Fruit fly (Drosophila melanogaster): ENCODE results near the gene Crtc.

The Crtc gene

dm6 chr3L:17621451-17621946 lies 47.5 kb downstream of the Crtc start, which contains the start of the genes Vps60 and anchor (continued):
- TF ChIP-seq usp (GFP tag; optimal IDR thresholded peaks at IDR 0.05), result no peak
- TF ChIP-seq Abd-B (GFP tag; optimal IDR thresholded peaks at IDR 0.05), result no peak

dm6 chr3L:17619209-17619705 lies 49.8 kb downstream of the Crtc start, which contains the start of gene Eip74EF:
Gene Eip74EF, minus strand, starts transcription at chr3L:17619325.
- TF ChIP-seq usp (GFP tag; optimal IDR thresholded peaks at IDR 0.05) (no peak), Sp1 (GFP tag; optimal IDR thresholded peaks at IDR 0.05) (peak; percentile 52), jim (GFP tag; optimal IDR thresholded peaks at IDR 0.05) (no peak), Mio (GFP tag; optimal IDR thresholded peaks at IDR 0.05) (no peak), br (GFP tag; optimal IDR thresholded peaks at IDR 0.05) (peak; percentile 69), psq (GFP tag; optimal IDR thresholded peaks at IDR 0.05) (peak; percentile 56), Hr78 (GFP tag; optimal IDR thresholded peaks at IDR 0.05) (no peak), dmrt93B (GFP tag; optimal IDR thresholded peaks at IDR 0.05) (no peak), Vsx2 (GFP tag; optimal IDR thresholded peaks at IDR 0.05; ENCODE audit: partially characterized antibody) (peak; percentile 86), pan (optimal IDR thresholded peaks at IDR 0.05) (no peak), dsf (GFP tag; optimal IDR thresholded peaks at IDR 0.05; ENCODE audit: borderline replicate concordance) (no peak), sage (GFP tag; optimal IDR thresholded peaks at IDR 0.05) (peak; percentile 71), HLH106 (tag; optimal IDR thresholded peaks at IDR 0.05) (peak; percentile 60), N (GFP tag; optimal IDR thresholded peaks at IDR 0.05) (peak; percentile 30), dl (GFP tag; optimal IDR thresholded peaks at IDR 0.05; ENCODE audit: insufficient read depth in 1 of 2, partially characterized antibody in 2 of 2) (peak; percentile 96 to 98), ey (GFP tag; optimal IDR thresholded peaks at IDR 0.05) (peak; percentile 77), brk (GFP tag; optimal IDR thresholded peaks at IDR 0.05) (no peak), CG9705 (GFP tag; optimal IDR thresholded peaks at IDR 0.05) (peak; percentile 33), Hnf4 (GFP tag; optimal IDR thresholded peaks at IDR 0.05) (peak; percentile 56), Abd-B (GFP tag; optimal IDR thresholded peaks at IDR 0.05) (no peak), Dfd (GFP tag; optimal IDR thresholded peaks at IDR 0.05) (no peak), sv (GFP tag; optimal IDR thresholded peaks at IDR 0.05) (no peak), Dif (GFP tag; optimal IDR thresholded peaks at IDR 0.05; ENCODE audit: partially characterized antibody) (peak; percentile 96), CrebA (GFP tag; optimal IDR thresholded peaks at IDR 0.05; ENCODE audit: borderline replicate concordance) (peak; percentile 59), foxo (GFP tag; optimal IDR thresholded peaks at IDR 0.05) (peak; percentile 4 to 74), rgr (GFP tag; optimal IDR thresholded peaks at IDR 0.05) (peak; percentile 69), h (GFP tag; optimal IDR thresholded peaks at IDR 0.05) (peak; percentile 74), Rel (GFP tag; optimal IDR thresholded peaks at IDR 0.05) (peak; percentile 80), Rel (tag; optimal IDR thresholded peaks at IDR 0.05) (peak; percentile 38), fru (GFP tag; optimal IDR thresholded peaks at IDR 0.05) (peak; percentile 73), OdsH (GFP tag; optimal IDR thresholded peaks at IDR 0.05) (peak; percentile 67), Hr83 (GFP tag; optimal IDR thresholded peaks at IDR 0.05; ENCODE audit: poor library complexity, severe bottlenecking) (peak; percentile 51), GATAd (GFP tag; optimal IDR thresholded peaks at IDR 0.05) (no peak), woc (GFP tag; optimal IDR thresholded peaks at IDR 0.05) (peak; percentile 78), Jra (GFP tag; optimal IDR thresholded peaks at IDR 0.05) (peak; percentile 45), Myc (optimal IDR thresholded peaks at IDR 0.05) (no peak), lola (GFP tag; optimal IDR thresholded peaks at IDR 0.05) (no peak), CG32264 (GFP tag; optimal IDR thresholded peaks at IDR 0.05) (peak; percentile 26), tai (GFP tag; optimal IDR thresholded peaks at IDR 0.05) (peak; percentile 74)

- TF ChIP-seq h (GFP tag; optimal IDR thresholded peaks at IDR 0.05) (peak; percentile 16), N (GFP tag; optimal IDR thresholded peaks at IDR 0.05) (peak; percentile 10), sv (GFP tag; optimal IDR thresholded peaks at IDR 0.05) (no peak)
Measured at dm6 chr3L:17616876-17617279, 52.2 kb downstream of the Crtc start.

Measured in whole organism, wandering third instar larva.